Fruit fly (Drosophila melanogaster) whole organism, embryonic: ENCODE data around the gene CG5160.

Source experiments
- Ada2b ChIP-seq: fragments of 200-800 bp; sonication (Bioruptor generic); IDR thresholded peaks from 2 replicates; pipeline ENCODE4 v1.3.6; 2022; ENCODE audit warnings: missing biosample characterization, missing genetic modification characterization
- Antp ChIP-seq: fragments of 200-800 bp; sonication (Bioruptor generic); optimal IDR thresholded peaks from 3 replicates; lab custom pipeline; 2016; ENCODE audit warnings: missing biosample characterization, missing genetic modification characterization
- Atf3 ChIP-seq: fragments of 200-800 bp; sonication (Bioruptor generic); optimal IDR thresholded peaks from 3 replicates; lab custom pipeline; 2016; ENCODE audit warnings: missing biosample characterization, missing genetic modification characterization
- BEAF-32 ChIP-seq: fragments of 200-800 bp; sonication (Bioruptor generic); optimal IDR thresholded peaks from 3 replicates; lab custom pipeline; 2017; ENCODE audit warnings: missing biosample characterization, missing genetic modification characterization, mild to moderate bottlenecking, moderate library complexity, missing genetic modification reagents
- CG10654 ChIP-seq: fragments of 200-800 bp; sonication (Bioruptor generic); optimal IDR thresholded peaks from 2 replicates; lab custom pipeline; 2016; ENCODE audit warnings: missing biosample characterization, missing genetic modification characterization
- CG10979 ChIP-seq: fragments of 200-800 bp; sonication (Bioruptor generic); optimal IDR thresholded peaks from 2 replicates; lab custom pipeline; 2018; ENCODE audit warnings: missing biosample characterization, mild to moderate bottlenecking, missing genetic modification characterization, moderate library complexity
- CG11696 ChIP-seq: fragments of 200-800 bp; sonication (Bioruptor generic); IDR thresholded peaks from 2 replicates; pipeline ENCODE4 v1.3.6; 2022; ENCODE audit warnings: missing biosample characterization, missing genetic modification characterization
- CG13424 ChIP-seq: fragments of 200-800 bp; sonication (Bioruptor generic); optimal IDR thresholded peaks from 2 replicates; lab custom pipeline; 2019; ENCODE audit warnings: missing biosample characterization, mild to moderate bottlenecking, missing genetic modification characterization, moderate library complexity
- CG14014 ChIP-seq: fragments of 200-800 bp; sonication (Bioruptor generic); IDR thresholded peaks from 2 replicates; pipeline ENCODE4 v1.3.6; 2022; ENCODE audit warnings: missing biosample characterization, missing genetic modification characterization
- CG15514 ChIP-seq: fragments of 200-800 bp; sonication (Bioruptor generic); optimal IDR thresholded peaks from 3 replicates; lab custom pipeline; 2017; ENCODE audit warnings: missing biosample characterization, missing genetic modification characterization, mild to moderate bottlenecking, moderate library complexity, missing genetic modification reagents
- CG16779 ChIP-seq: fragments of 200-800 bp; sonication (Bioruptor generic); IDR thresholded peaks from 2 replicates; pipeline ENCODE4 v1.3.6; 2022; ENCODE audit warnings: missing biosample characterization, missing genetic modification characterization
- CG17802 ChIP-seq: fragments of 200-800 bp; sonication (Bioruptor generic); optimal IDR thresholded peaks from 2 replicates; lab custom pipeline; 2018; ENCODE audit warnings: missing biosample characterization, mild to moderate bottlenecking, missing genetic modification characterization, moderate library complexity
- CG2202 ChIP-seq: fragments of 200-800 bp; sonication (Bioruptor generic); optimal IDR thresholded peaks from 2 replicates; lab custom pipeline; 2018; ENCODE audit warnings: missing biosample characterization, mild to moderate bottlenecking, missing genetic modification characterization
- CG4404 ChIP-seq: fragments of 200-800 bp; sonication (Bioruptor generic); IDR thresholded peaks from 2 replicates; pipeline ENCODE4 v1.3.6; 2022; ENCODE audit warnings: missing biosample characterization, missing genetic modification characterization
- CG6689 ChIP-seq: fragments of 200-800 bp; sonication (Bioruptor generic); IDR thresholded peaks from 2 replicates; pipeline ENCODE4 v1.3.6; 2022; ENCODE audit warnings: missing biosample characterization, missing genetic modification characterization
- CG7357 ChIP-seq: fragments of 200-800 bp; sonication (Bioruptor generic); IDR thresholded peaks from 3 replicates; pipeline ENCODE4 v1.3.6; 2022; ENCODE audit warnings: missing biosample characterization, missing genetic modification characterization
- CG8359 ChIP-seq: fragments of 200-800 bp; sonication (Bioruptor generic); optimal IDR thresholded peaks from 2 replicates; lab custom pipeline; 2017; ENCODE audit warnings: missing biosample characterization, mild to moderate bottlenecking, missing genetic modification characterization, borderline replicate concordance
- CG8924 ChIP-seq: fragments of 200-800 bp; optimal IDR thresholded peaks from 3 replicates; lab custom pipeline; 2019; ENCODE audit warnings: missing biosample characterization, mild to moderate bottlenecking, missing genetic modification characterization, moderate library complexity
- CG9817 ChIP-seq: fragments of 200-800 bp; sonication (Bioruptor generic); optimal IDR thresholded peaks from 2 replicates; lab custom pipeline; 2018; ENCODE audit warnings: missing biosample characterization, mild to moderate bottlenecking, missing genetic modification characterization, moderate library complexity
- Elba2 ChIP-seq: fragments of 200-800 bp; sonication (Bioruptor generic); optimal IDR thresholded peaks from 3 replicates; lab custom pipeline; 2016; ENCODE audit warnings: missing biosample characterization, missing genetic modification characterization
- Fer1 ChIP-seq: fragments of 200-800 bp; sonication (Bioruptor generic); optimal IDR thresholded peaks from 2 replicates; lab custom pipeline; 2017; ENCODE audit warnings: missing biosample characterization, mild to moderate bottlenecking, missing genetic modification characterization
- Gug ChIP-seq: fragments of 200-800 bp; sonication (Bioruptor generic); IDR thresholded peaks from 4 replicates; pipeline ENCODE4 v1.3.6; 2022; ENCODE audit warnings: missing biosample characterization, missing genetic modification characterization
- HHEX ChIP-seq: fragments of 200-800 bp; sonication (Bioruptor generic); optimal IDR thresholded peaks from 3 replicates; lab custom pipeline; 2017; ENCODE audit warnings: missing biosample characterization, mild to moderate bottlenecking, missing genetic modification characterization, missing genetic modification reagents
- HLH54F ChIP-seq: fragments of 200-800 bp; sonication (Bioruptor generic); optimal IDR thresholded peaks from 3 replicates; lab custom pipeline; 2016; ENCODE audit warnings: missing biosample characterization, missing genetic modification characterization
- Hr3 ChIP-seq: fragments of 200-800 bp; sonication (Bioruptor generic); optimal IDR thresholded peaks from 3 replicates; lab custom pipeline; 2016; ENCODE audit warnings: missing biosample characterization, missing genetic modification characterization
- Hr78 ChIP-seq, 2 experiments: fragments of 200-800 bp in 1 of 2; fragments of >200 bp in 1 of 2; sonication (Bioruptor generic) in 1 of 2; optimal IDR thresholded peaks; 2 replicates each; lab custom pipeline; 2017 to 2019; ENCODE audit warnings: missing biosample characterization in 2 of 2, missing genetic modification characterization in 2 of 2, mild to moderate bottlenecking in 1 of 2, moderate library complexity in 1 of 2
- Max ChIP-seq: fragments of 200-800 bp; sonication (Bioruptor generic); optimal IDR thresholded peaks from 2 replicates; lab custom pipeline; 2016; ENCODE audit warnings: missing biosample characterization, mild to moderate bottlenecking, missing genetic modification characterization
- NK7.1 ChIP-seq: fragments of 200-800 bp; sonication (Bioruptor generic); optimal IDR thresholded peaks from 3 replicates; lab custom pipeline; 2016; ENCODE audit warnings: missing biosample characterization, missing genetic modification characterization
- Pdp1 ChIP-seq, 2 experiments: fragments of 200-800 bp; sonication (Bioruptor generic); optimal IDR thresholded peaks; 3 replicates each; lab custom pipeline; 2016; ENCODE audit warnings: missing biosample characterization in 2 of 2, missing genetic modification characterization in 2 of 2, mild to moderate bottlenecking in 1 of 2, moderate library complexity in 1 of 2
- Six4 ChIP-seq: fragments of 200-800 bp; sonication (Bioruptor generic); optimal IDR thresholded peaks from 2 replicates; lab custom pipeline; 2016; ENCODE audit warnings: missing biosample characterization, missing genetic modification characterization
- Taf1 ChIP-seq: fragments of 200-800 bp; sonication (Bioruptor generic); IDR thresholded peaks from 2 replicates; pipeline ENCODE4 v1.3.6; 2022; ENCODE audit warnings: missing biosample characterization, missing genetic modification characterization
- Trl ChIP-seq, 3 experiments: fragments of >200 bp in 2 of 3; fragments of 200-800 bp in 1 of 3; sonication (Bioruptor generic) in 1 of 3; optimal IDR thresholded peaks; 2 replicates in 1 of 3; 3 replicates in 2 of 3; lab custom pipeline; 2016 to 2017; ENCODE audit warnings: missing biosample characterization in 1 of 3, missing genetic modification characterization in 1 of 3
- ac ChIP-seq: fragments of 200-800 bp; sonication (Bioruptor generic); optimal IDR thresholded peaks from 3 replicates; lab custom pipeline; 2017; ENCODE audit warnings: missing biosample characterization, mild to moderate bottlenecking, missing genetic modification characterization
- bsh ChIP-seq, 2 experiments: fragments of 200-800 bp; sonication (Bioruptor generic); optimal IDR thresholded peaks; 2 replicates each; lab custom pipeline; 2017 to 2018; ENCODE audit warnings: mild to moderate bottlenecking in 2 of 2, missing biosample characterization in 2 of 2, missing genetic modification characterization in 2 of 2, moderate library complexity in 1 of 2
- cas ChIP-seq: fragments of 200-800 bp; sonication (Bioruptor generic); IDR thresholded peaks from 2 replicates; pipeline ENCODE4 v1.3.6; 2022; ENCODE audit warnings: missing biosample characterization, missing genetic modification characterization
- caup ChIP-seq: fragments of 200-800 bp; sonication (Bioruptor generic); optimal IDR thresholded peaks from 3 replicates; lab custom pipeline; 2017; ENCODE audit warnings: missing biosample characterization, mild to moderate bottlenecking, missing genetic modification characterization, moderate library complexity; ENCODE audit not compliant: severe bottlenecking
- crp ChIP-seq, 2 experiments: fragments of 200-800 bp; sonication (Bioruptor generic); optimal IDR thresholded peaks; 2 replicates in 1 of 2; 3 replicates in 1 of 2; lab custom pipeline; 2017; ENCODE audit warnings: missing biosample characterization in 2 of 2, missing genetic modification characterization in 2 of 2, mild to moderate bottlenecking in 1 of 2, moderate library complexity in 1 of 2
- eyg ChIP-seq: fragments of 200-800 bp; sonication (Bioruptor generic); optimal IDR thresholded peaks from 3 replicates; lab custom pipeline; 2016; ENCODE audit warnings: missing biosample characterization, missing genetic modification characterization
- grn ChIP-seq: fragments of 200-800 bp; sonication (Bioruptor generic); optimal IDR thresholded peaks from 3 replicates; lab custom pipeline; 2017; ENCODE audit warnings: missing biosample characterization, missing genetic modification characterization
- hth ChIP-seq: fragments of >200 bp; optimal IDR thresholded peaks from 2 replicates; lab custom pipeline; 2017; ENCODE audit warnings: inconsistent platforms
- jumu ChIP-seq: fragments of 200-800 bp; sonication (Bioruptor generic); optimal IDR thresholded peaks from 3 replicates; lab custom pipeline; 2016; ENCODE audit warnings: missing biosample characterization, missing genetic modification characterization
- kay ChIP-seq: fragments of 200-800 bp; sonication (Bioruptor generic); optimal IDR thresholded peaks from 2 replicates; lab custom pipeline; 2016; ENCODE audit warnings: missing biosample characterization, missing genetic modification characterization
- knrl ChIP-seq: fragments of 200-800 bp; sonication (Bioruptor generic); IDR thresholded peaks from 3 replicates; pipeline ENCODE4 v1.3.6; 2022; ENCODE audit warnings: missing biosample characterization, missing genetic modification characterization; ENCODE audit not compliant: partially characterized antibody
- lov ChIP-seq, 2 experiments: fragments of 200-800 bp in 1 of 2; fragments of >200 bp in 1 of 2; sonication (Bioruptor generic) in 1 of 2; IDR thresholded peaks in 1 of 2; optimal IDR thresholded peaks in 1 of 2; 2 replicates in 1 of 2; 3 replicates in 1 of 2; pipeline versions ENCODE4 v1.3.6 to Lab custom; 2017 to 2022; ENCODE audit warnings: missing biosample characterization in 1 of 2, missing genetic modification characterization in 1 of 2
- mam ChIP-seq: fragments of 200-800 bp; sonication (Bioruptor generic); optimal IDR thresholded peaks from 3 replicates; lab custom pipeline; 2016; ENCODE audit warnings: missing biosample characterization, missing genetic modification characterization
- nau ChIP-seq: fragments of 200-800 bp; sonication (Bioruptor generic); optimal IDR thresholded peaks from 3 replicates; lab custom pipeline; 2017; ENCODE audit warnings: missing biosample characterization, mild to moderate bottlenecking, missing genetic modification characterization, missing genetic modification reagents
- phol ChIP-seq: fragments of 200-800 bp; sonication (Bioruptor generic); optimal IDR thresholded peaks from 3 replicates; lab custom pipeline; 2018; ENCODE audit warnings: missing biosample characterization, mild to moderate bottlenecking, missing genetic modification characterization, moderate library complexity
- schlank ChIP-seq: fragments of 200-800 bp; sonication (Bioruptor generic); optimal IDR thresholded peaks from 2 replicates; lab custom pipeline; 2018; ENCODE audit warnings: missing biosample characterization, mild to moderate bottlenecking, missing genetic modification characterization
- ssp ChIP-seq: fragments of 200-800 bp; sonication (Bioruptor generic); IDR thresholded peaks from 2 replicates; pipeline ENCODE4 v1.3.6; 2022; ENCODE audit warnings: missing biosample characterization, missing genetic modification characterization

The CG5160 gene

dm6 chr2L:7396962-7397361, 1.6 kb downstream of the CG5160 start (continued):
- TF ChIP-seq Hr78 (GFP tag; optimal IDR thresholded peaks at IDR 0.05; lab: Kevin White, UChicago) (no peak), CG7357 (GFP tag; lab: Robert Waterston, UW) (peak; percentile 65; the same call in 2 of the 3 replicates), Hr3 (peak; percentile 59), NK7.1 (GFP tag; lab: Kevin White, UChicago) (peak; percentile 23), CG14014 (GFP tag; lab: Robert Waterston, UW) (peak; percentile 74), cas (GFP tag; lab: Robert Waterston, UW) (peak; percentile 66), Antp (GFP tag; lab: Kevin White, UChicago) (peak; percentile 34), kay (peak; percentile 51), BEAF-32 (no peak), Fer1 (GFP tag; lab: Kevin White, UChicago) (peak; percentile 79), crp (GFP tag; optimal IDR thresholded peaks at IDR 0.05; lab: Kevin White, UChicago) (no peak), Six4 (GFP tag; lab: Kevin White, UChicago) (peak; percentile 38), Atf3 (GFP tag; lab: Kevin White, UChicago) (no peak), knrl (GFP tag; lab: Robert Waterston, UW) (no peak), eyg (no peak), CG13424 (tag; lab: Kevin White, UChicago) (peak; percentile 55), Taf1 (GFP tag; lab: Robert Waterston, UW) (peak; percentile 54; the same call in 1 of the 2 replicates), schlank (tag; lab: Kevin White, UChicago) (no peak), Max (GFP tag; lab: Kevin White, UChicago) (no peak), HLH54F (peak; percentile 47), Elba2 (GFP tag; lab: Kevin White, UChicago) (no peak), CG17802 (tag; lab: Kevin White, UChicago) (peak; percentile 26), Trl (optimal IDR thresholded peaks at IDR 0.05; lab: Kevin White, UChicago) (no peak), Trl (GFP tag; optimal IDR thresholded peaks at IDR 0.05; lab: Kevin White, UChicago) (peak; percentile 74), caup (GFP tag; lab: Kevin White, UChicago) (peak; percentile 61), lov (optimal IDR thresholded peaks at IDR 0.05; lab: Kevin White, UChicago) (no peak), lov (GFP tag; IDR thresholded peaks at IDR 0.05; lab: Robert Waterston, UW) (no peak), CG15514 (GFP tag; lab: Kevin White, UChicago) (peak; percentile 46), CG9817 (tag; lab: Kevin White, UChicago) (peak; percentile 36), nau (GFP tag; lab: Kevin White, UChicago) (peak; percentile 13), phol (tag; lab: Kevin White, UChicago) (peak; percentile 53), bsh (GFP tag; optimal IDR thresholded peaks at IDR 0.05; lab: Kevin White, UChicago) (peak in 1 of 2 experiments; percentile 77), ac (GFP tag; lab: Kevin White, UChicago) (no peak), ssp (GFP tag; lab: Robert Waterston, UW) (0 out of 2 replicates have a peak, but pooled peaks have one; percentile 38), Pdp1 (GFP tag; optimal IDR thresholded peaks at IDR 0.05; lab: Kevin White, UChicago) (peak; percentile 52 to 72), CG10654 (peak; percentile 41), Gug (peak; percentile 78), CG8359 (GFP tag; lab: Kevin White, UChicago) (no peak), grn (GFP tag; lab: Kevin White, UChicago) (no peak), CG10979 (tag; lab: Kevin White, UChicago) (peak; percentile 58), jumu (GFP tag; lab: Kevin White, UChicago) (peak; percentile 48), CG2202 (peak; percentile 16), Ada2b (GFP tag; lab: Robert Waterston, UW) (peak; percentile 79; the same call in 1 of the 2 replicates), hth (no peak), CG16779 (GFP tag; lab: Robert Waterston, UW) (no peak), CG8924 (peak; percentile 67), mam (peak; percentile 67), CG4404 (GFP tag; lab: Robert Waterston, UW) (no peak), CG11696 (GFP tag; lab: Robert Waterston, UW) (peak; percentile 62), HHEX (GFP tag; lab: Kevin White, UChicago) (peak; percentile 69), CG6689 (GFP tag; lab: Robert Waterston, UW) (peak; percentile 73)
